Fruit fly (Drosophila melanogaster) whole organism, pupa: ENCODE data around the gene Lcp65Ae.

Source experiments
- CG10348 ChIP-seq: fragments of 200-800 bp; sonication (Bioruptor generic); IDR thresholded peaks from 2 replicates; pipeline ENCODE4 v1.3.6; 2022; ENCODE audit warnings: missing biosample characterization, missing genetic modification characterization
- CG12605 ChIP-seq: fragments of 200-800 bp; sonication (Bioruptor generic); IDR thresholded peaks from 2 replicates; pipeline ENCODE4 v1.3.6; 2022; ENCODE audit warnings: missing biosample characterization, missing genetic modification characterization
- CG13204 ChIP-seq: fragments of 200-800 bp; sonication (Bioruptor generic); optimal IDR thresholded peaks from 2 replicates; lab custom pipeline; 2018; ENCODE audit warnings: missing biosample characterization, mild to moderate bottlenecking, missing genetic modification characterization, moderate library complexity
- CG14655 ChIP-seq: fragments of 200-800 bp; sonication (Bioruptor generic); optimal IDR thresholded peaks from 3 replicates; lab custom pipeline; 2017; ENCODE audit warnings: mild to moderate bottlenecking, missing biosample characterization, missing genetic modification reagents, missing genetic modification characterization
- CG15710 ChIP-seq: fragments of 200-800 bp; sonication (Bioruptor generic); optimal IDR thresholded peaks from 2 replicates; lab custom pipeline; 2018; ENCODE audit warnings: missing biosample characterization, mild to moderate bottlenecking, missing genetic modification characterization, moderate library complexity
- CG17806 ChIP-seq: fragments of 200-800 bp; sonication (Bioruptor generic); optimal IDR thresholded peaks from 2 replicates; lab custom pipeline; 2018; ENCODE audit warnings: missing biosample characterization, mild to moderate bottlenecking, missing genetic modification characterization, moderate library complexity
- CG32121 ChIP-seq: fragments of 200-800 bp; sonication (Bioruptor generic); IDR thresholded peaks from 2 replicates; pipeline ENCODE4 v1.3.6; 2022; ENCODE audit warnings: missing biosample characterization, missing genetic modification characterization
- CG34367 ChIP-seq: fragments of 200-800 bp; sonication (Bioruptor generic); optimal IDR thresholded peaks from 2 replicates; lab custom pipeline; 2018; ENCODE audit warnings: missing biosample characterization, mild to moderate bottlenecking, missing genetic modification characterization
- CG4496 ChIP-seq: fragments of 200-800 bp; sonication (Bioruptor generic); IDR thresholded peaks from 3 replicates; pipeline ENCODE4 v1.3.6; 2022; ENCODE audit warnings: missing biosample characterization, missing genetic modification characterization
- CG8159 ChIP-seq: fragments of 200-800 bp; sonication (Bioruptor generic); optimal IDR thresholded peaks from 3 replicates; lab custom pipeline; 2018; ENCODE audit warnings: missing biosample characterization, mild to moderate bottlenecking, missing genetic modification characterization, moderate library complexity
- CG8301 ChIP-seq: fragments of 200-800 bp; sonication (Bioruptor generic); optimal IDR thresholded peaks from 2 replicates; lab custom pipeline; 2018; ENCODE audit warnings: missing biosample characterization, mild to moderate bottlenecking, missing genetic modification characterization
- CG9948 ChIP-seq: fragments of 200-800 bp; sonication (Bioruptor generic); optimal IDR thresholded peaks from 2 replicates; lab custom pipeline; 2018; ENCODE audit warnings: missing biosample characterization, mild to moderate bottlenecking, missing genetic modification characterization, moderate library complexity
- D1 ChIP-seq: fragments of 200-800 bp; sonication (Bioruptor generic); optimal IDR thresholded peaks from 2 replicates; lab custom pipeline; 2018; ENCODE audit warnings: missing biosample characterization, mild to moderate bottlenecking, missing genetic modification characterization, moderate library complexity
- EcR ChIP-seq: fragments of 200-800 bp; sonication (Bioruptor generic); optimal IDR thresholded peaks from 3 replicates; lab custom pipeline; 2019; ENCODE audit warnings: missing biosample characterization, missing genetic modification characterization, mild to moderate bottlenecking, moderate library complexity, missing genetic modification reagents
- Ets98B ChIP-seq: fragments of 200-800 bp; sonication (Bioruptor generic); IDR thresholded peaks from 2 replicates; pipeline ENCODE4 v1.3.6; 2022; ENCODE audit warnings: missing biosample characterization, missing genetic modification characterization
- Pif1A ChIP-seq: fragments of 200-800 bp; sonication (Bioruptor generic); optimal IDR thresholded peaks from 3 replicates; lab custom pipeline; 2016; ENCODE audit warnings: missing biosample characterization, missing genetic modification characterization
- Pif1B ChIP-seq: fragments of 200-800 bp; sonication (Bioruptor generic); optimal IDR thresholded peaks from 3 replicates; lab custom pipeline; 2016; ENCODE audit warnings: missing biosample characterization, missing genetic modification characterization
- Snoo ChIP-seq: fragments of 200-800 bp; sonication (Bioruptor generic); optimal IDR thresholded peaks from 3 replicates; lab custom pipeline; 2017; ENCODE audit warnings: missing biosample characterization, mild to moderate bottlenecking, missing genetic modification characterization, inconsistent platforms
- fd96Ca ChIP-seq: fragments of 200-800 bp; sonication (Bioruptor generic); IDR thresholded peaks from 3 replicates; pipeline ENCODE4 v1.3.6; 2022; ENCODE audit warnings: missing biosample characterization, missing genetic modification characterization
- gl ChIP-seq: fragments of 200-800 bp; sonication (Bioruptor generic); optimal IDR thresholded peaks from 2 replicates; lab custom pipeline; 2018; ENCODE audit warnings: missing biosample characterization, mild to moderate bottlenecking, missing genetic modification characterization
- rn ChIP-seq: fragments of 200-800 bp; sonication (Bioruptor generic); IDR thresholded peaks from 2 replicates; pipeline ENCODE4 v1.3.6; 2022; ENCODE audit warnings: missing biosample characterization, missing genetic modification characterization

Gene Lcp65Ae

DNA sequence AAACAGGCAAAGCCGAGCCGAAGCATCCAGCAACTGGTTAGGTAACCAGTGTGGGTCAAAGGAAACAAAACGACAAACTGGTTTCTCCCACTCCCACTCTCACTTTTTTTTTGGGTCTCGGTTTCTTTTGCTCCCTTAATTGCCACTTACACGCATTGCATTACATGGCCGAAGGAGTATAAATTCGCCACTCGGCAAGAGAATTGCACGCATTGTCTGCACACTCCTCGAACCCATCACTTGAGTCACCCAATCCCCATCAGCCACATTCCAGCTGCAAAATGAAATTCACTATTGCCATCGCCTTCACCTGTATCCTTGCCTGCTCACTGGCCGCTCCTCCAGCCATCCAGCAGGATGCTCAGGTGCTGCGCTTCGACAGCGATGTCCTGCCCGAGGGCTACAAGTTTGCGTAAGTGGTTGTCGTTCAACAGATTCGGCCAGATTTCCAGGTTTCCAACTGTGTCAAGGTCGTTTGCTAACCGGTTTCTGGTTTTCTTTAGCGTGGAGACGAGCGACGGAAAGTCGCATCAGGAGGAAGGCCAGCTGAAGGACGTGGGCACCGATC lies 5.4 kb upstream of the Lcp65Ae start, which contains the start of gene Lcp65Ad:
Lcp65Ad (plus strand) TSS at position 208 of the 568 bp plus-strand sequence.
- TF ChIP-seq Pif1B, result no peak
- TF ChIP-seq EcR (GFP tag; lab: Kevin White, UChicago), result peak; percentile 36

DNA sequence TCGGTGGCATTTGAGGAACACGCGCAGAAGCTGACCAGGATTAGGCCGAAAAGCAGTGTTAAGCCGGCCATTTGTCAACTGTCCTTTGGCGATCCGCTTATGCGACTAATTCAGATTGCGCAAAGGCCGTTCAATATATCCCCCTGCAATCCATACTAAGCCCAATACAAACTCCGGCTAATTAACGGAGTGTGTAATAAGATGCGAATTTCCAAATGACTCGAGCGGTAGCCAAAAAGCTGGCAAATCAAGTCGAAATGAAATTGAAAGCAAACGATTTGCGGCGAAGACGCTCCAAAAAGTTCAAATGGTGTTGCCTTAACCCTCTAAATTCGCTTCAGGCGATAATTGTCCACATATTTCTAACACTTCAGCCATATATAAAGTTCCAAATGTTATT lies 4.4 kb upstream of the Lcp65Ae start, which contains the start of gene Cpr65Aw:
Cpr65Aw (minus strand) TSS at position 101 of the 400 bp plus-strand sequence.
- TF ChIP-seq fd96Ca (GFP tag; lab: Robert Waterston, UW) (no peak), gl (tag; lab: Kevin White, UChicago) (no peak), CG14655 (GFP tag; lab: Kevin White, UChicago) (no peak), CG32121 (GFP tag; lab: Robert Waterston, UW) (no peak), CG8159 (no peak), CG17806 (tag; lab: Kevin White, UChicago) (no peak), D1 (tag; lab: Kevin White, UChicago) (no peak), EcR (GFP tag; lab: Kevin White, UChicago) (no peak)

DNA sequence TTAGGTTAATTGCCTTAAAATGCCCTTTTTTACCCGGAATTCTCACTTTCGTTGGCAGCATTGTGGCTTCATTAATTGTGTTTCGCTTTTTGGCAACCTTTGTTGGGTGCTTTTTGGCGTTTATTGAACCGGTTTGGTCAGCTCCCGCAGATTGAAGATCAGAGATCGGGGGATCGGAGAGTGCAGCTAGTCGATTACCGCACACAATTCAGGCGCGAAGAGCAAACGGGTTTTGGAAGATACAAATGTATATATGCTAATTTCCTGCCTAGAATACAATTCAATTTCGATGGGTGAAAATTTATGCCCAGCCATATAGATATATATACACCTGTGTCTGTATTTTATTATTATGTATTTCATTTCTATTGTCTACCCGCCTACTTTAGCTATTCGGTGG lies 3.6 kb upstream of the Lcp65Ae start:
- peak; percentile 59 for TF ChIP-seq EcR (GFP tag; lab: Kevin White, UChicago)
- TF ChIP-seq rn, result no peak

DNA sequence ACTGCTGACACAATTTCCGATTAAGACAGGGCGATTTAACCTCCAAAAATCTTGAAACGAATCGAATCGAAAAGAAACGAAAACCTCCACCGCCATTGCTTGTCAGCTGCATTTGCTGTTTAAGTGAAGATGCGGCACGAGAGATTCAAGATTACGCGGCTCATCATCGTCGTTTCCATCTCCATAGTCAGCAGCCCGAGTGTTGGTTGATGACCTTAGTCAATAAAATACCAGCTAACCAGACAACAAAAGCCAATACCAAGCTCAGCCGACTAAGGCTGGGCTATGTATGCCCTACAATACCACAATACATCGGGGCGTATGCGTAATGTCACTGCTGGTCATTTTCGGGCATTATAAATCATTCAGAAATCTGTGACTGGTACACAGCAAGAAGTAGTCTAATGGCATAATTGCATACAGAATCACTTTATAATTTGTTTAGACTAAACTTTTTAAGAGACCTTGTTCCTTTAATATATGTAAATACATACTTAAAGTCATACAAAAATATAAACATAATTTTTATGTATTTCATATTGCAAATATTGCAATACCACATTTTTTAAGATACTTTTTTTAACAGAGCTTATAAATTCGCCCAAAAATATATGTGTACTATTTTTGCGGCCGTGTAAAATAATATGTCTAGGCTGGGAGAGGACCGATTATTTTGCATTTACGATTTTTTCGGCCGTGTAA lies 3.0 kb upstream of the Lcp65Ae start:
- peak; percentile 69 for TF ChIP-seq EcR (GFP tag; lab: Kevin White, UChicago)
- TF ChIP-seq CG12605 (GFP tag; lab: Robert Waterston, UW), result no peak
- TF ChIP-seq CG8159, result peak; percentile 8
- no peak for TF ChIP-seq rn

DNA sequence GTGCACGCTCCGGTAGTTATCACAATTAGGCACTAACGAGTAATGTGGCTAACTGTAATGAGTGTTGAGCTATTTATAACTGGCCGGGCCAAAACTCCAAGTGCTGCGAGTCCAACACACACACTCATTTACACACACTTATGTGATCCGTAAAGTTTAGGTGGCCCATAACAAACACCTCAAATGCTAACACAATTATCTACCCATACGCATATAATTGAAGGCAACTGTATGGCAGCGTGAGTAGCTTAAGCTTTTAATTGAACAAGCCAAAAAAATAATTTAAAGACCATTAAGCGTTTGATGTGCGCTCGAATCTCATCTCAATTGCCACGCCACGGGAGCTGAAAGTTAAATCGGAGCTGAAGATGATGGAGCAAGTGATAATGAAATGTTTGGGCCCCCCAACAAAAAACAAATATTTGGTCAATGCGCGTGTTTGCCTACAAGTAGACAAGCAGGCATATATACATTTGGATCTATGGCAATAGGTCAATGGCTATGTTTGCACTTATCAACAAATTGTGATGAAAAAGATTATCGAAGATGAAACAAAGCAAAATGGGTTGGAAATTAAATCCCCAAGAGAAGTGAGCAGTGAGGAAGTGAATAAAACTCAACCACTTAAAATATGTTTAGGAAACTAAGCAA lies 2.1 kb upstream of the Lcp65Ae start, which contains the start of gene Cpr65Av:
Cpr65Av (minus strand) TSS at position 51 of the 651 bp plus-strand sequence.
- TF ChIP-seq EcR (GFP tag; lab: Kevin White, UChicago), result no peak
- no peak for TF ChIP-seq D1 (tag; lab: Kevin White, UChicago)

DNA sequence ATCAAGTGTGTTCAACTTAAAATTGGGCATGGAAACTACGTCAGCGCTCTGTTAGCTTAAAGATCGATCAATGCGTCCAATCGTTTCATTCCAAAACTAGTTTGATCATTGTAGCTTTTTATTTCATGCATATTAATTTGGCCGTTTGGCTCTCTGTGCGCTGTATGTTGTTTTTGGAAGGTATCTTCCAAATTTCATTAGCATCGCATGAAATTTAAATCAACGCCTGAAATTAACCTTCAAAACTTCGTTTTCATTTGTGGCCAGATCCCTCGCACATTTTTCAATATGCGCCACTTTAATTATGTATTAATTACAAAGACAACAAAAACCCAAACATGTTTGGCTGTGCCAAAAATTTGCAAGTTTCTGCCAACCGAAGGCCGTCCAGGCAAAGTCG lies 668 bp upstream of the Lcp65Ae start:
- no peak for TF ChIP-seq fd96Ca (GFP tag; lab: Robert Waterston, UW)
- no peak for TF ChIP-seq CG4496 (GFP tag; lab: Robert Waterston, UW)
- no peak for TF ChIP-seq CG17806 (tag; lab: Kevin White, UChicago)
- no peak for TF ChIP-seq Snoo (tag; lab: Kevin White, UChicago)
- TF ChIP-seq CG9948, result no peak
- no peak for TF ChIP-seq CG8159
- no peak for TF ChIP-seq CG12605 (GFP tag; lab: Robert Waterston, UW)
- no peak for TF ChIP-seq D1 (tag; lab: Kevin White, UChicago)
- TF ChIP-seq gl (tag; lab: Kevin White, UChicago), result no peak
- no peak for TF ChIP-seq CG14655 (GFP tag; lab: Kevin White, UChicago)

DNA sequence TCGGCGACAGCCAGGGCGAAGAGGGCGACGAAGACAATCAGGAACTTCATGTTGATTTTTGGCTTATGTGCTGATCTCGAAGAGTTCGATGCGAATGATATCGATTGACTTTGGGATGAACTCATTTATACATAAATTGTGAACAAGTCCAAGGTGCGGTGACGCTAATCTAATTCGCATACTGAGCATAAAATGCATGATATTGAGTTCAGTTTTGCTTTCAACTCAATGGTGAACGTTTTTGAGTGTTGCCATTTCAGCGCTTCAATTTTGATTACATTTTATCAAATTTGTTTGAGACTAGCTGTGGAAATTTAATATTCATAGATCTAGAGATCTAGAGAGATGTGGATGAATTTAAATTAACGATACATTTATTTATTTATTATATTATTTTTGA lies 1.2 kb downstream of the Lcp65Ae start, which contains the start of gene Lcp65Af:
Lcp65Af (minus strand) TSS at position 101 of the 400 bp plus-strand sequence.
- TF ChIP-seq EcR (GFP tag; lab: Kevin White, UChicago) (no peak), gl (tag; lab: Kevin White, UChicago) (no peak), CG8301 (tag; lab: Kevin White, UChicago) (no peak), CG13204 (GFP tag; lab: Kevin White, UChicago) (no peak), CG14655 (GFP tag; lab: Kevin White, UChicago) (no peak), CG17806 (tag; lab: Kevin White, UChicago) (no peak), CG9948 (no peak), Snoo (tag; lab: Kevin White, UChicago) (no peak), CG8159 (no peak), D1 (tag; lab: Kevin White, UChicago) (no peak), CG34367 (tag; lab: Kevin White, UChicago) (no peak), Pif1A (GFP tag; lab: Kevin White, UChicago) (no peak), Pif1B (no peak), CG10348 (no peak), fd96Ca (GFP tag; lab: Robert Waterston, UW) (no peak), CG12605 (GFP tag; lab: Robert Waterston, UW) (no peak), CG15710 (tag; lab: Kevin White, UChicago) (no peak), Ets98B (no peak), CG4496 (GFP tag; lab: Robert Waterston, UW) (no peak)
